Fruit fly (Drosophila melanogaster): ENCODE measurements around the gene nAChRalpha6.

dm6 chr2L:9783130-9783529, 102.9 kb downstream of the nAChRalpha6 start:
- no peak for TF ChIP-seq woc (GFP tag; optimal IDR thresholded peaks at IDR 0.05)
- no peak for TF ChIP-seq dmrt93B (GFP tag; optimal IDR thresholded peaks at IDR 0.05)
- no peak for TF ChIP-seq jim (GFP tag; optimal IDR thresholded peaks at IDR 0.05)
- TF ChIP-seq dsf (GFP tag; optimal IDR thresholded peaks at IDR 0.05; ENCODE audit: borderline replicate concordance): no peak
- no peak for TF ChIP-seq brk (GFP tag; optimal IDR thresholded peaks at IDR 0.05)
- no peak for TF ChIP-seq psq (GFP tag; optimal IDR thresholded peaks at IDR 0.05)
- no peak for TF ChIP-seq dl (GFP tag; optimal IDR thresholded peaks at IDR 0.05; ENCODE audit: insufficient read depth in 1 of 2, partially characterized antibody in 2 of 2)

Measured in whole organism, wandering third instar larva.